Worm (Caenorhabditis elegans): ENCODE measurements around the gene mbk-2.

The mbk-2 gene

DNA sequence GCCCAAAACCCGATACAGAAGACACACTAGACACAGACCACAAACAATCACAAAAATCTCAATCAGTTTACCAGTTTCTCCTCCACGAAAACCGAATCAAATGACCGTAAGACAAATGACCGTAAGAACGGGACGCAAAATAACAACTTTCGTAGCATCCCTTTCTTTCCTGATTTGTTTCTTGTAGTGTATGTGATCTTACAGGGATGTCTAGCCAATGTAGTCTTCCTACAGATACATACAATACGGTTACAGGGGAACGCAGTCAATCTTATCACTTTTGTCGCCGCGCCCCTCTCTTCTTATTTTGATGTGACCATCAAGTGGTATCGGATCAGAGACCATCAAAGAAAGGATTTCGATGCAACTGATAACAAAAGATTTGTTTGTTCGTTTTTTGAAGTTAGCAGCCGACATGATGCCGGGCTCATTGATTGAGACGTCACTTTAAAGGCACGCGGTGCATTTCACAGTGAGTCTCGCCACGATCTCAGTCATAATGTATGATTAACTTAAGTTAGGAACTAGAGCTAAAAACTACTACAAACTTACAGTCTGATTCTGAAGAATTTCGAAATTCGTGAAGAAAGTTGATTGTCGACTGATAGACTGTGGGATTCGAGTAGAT is 66.8 kb downstream of the mbk-2 start:
- TF ChIP-seq nhr-76 (tag; optimal IDR thresholded peaks at IDR 0.05): no peak
- TF ChIP-seq sem-2 (GFP tag; optimal IDR thresholded peaks at IDR 0.05): no peak
- no peak for TF ChIP-seq M03D4.4 (tag; optimal IDR thresholded peaks at IDR 0.05)
- TF ChIP-seq lin-32 (GFP tag; optimal IDR thresholded peaks at IDR 0.05): no peak
- no peak for TF ChIP-seq ham-2 (GFP tag; optimal IDR thresholded peaks at IDR 0.05)
- TF ChIP-seq hlh-1 (tag; optimal IDR thresholded peaks at IDR 0.05): no peak
- TF ChIP-seq bed-3 (GFP tag; optimal IDR thresholded peaks at IDR 0.05): no peak
- TF ChIP-seq elt-1 (tag; optimal IDR thresholded peaks at IDR 0.05; ENCODE audit: borderline replicate concordance, insufficient read depth): no peak
- no peak for TF ChIP-seq snpc-4 (tag; optimal IDR thresholded peaks at IDR 0.05)
- TF ChIP-seq nhr-237 (tag; optimal IDR thresholded peaks at IDR 0.05): no peak
- no peak for TF ChIP-seq tbx-8 (GFP tag; optimal IDR thresholded peaks at IDR 0.05)
- no peak for TF ChIP-seq sptf-1 (tag; optimal IDR thresholded peaks at IDR 0.05)
- no peak for TF ChIP-seq unc-62 (GFP tag; optimal IDR thresholded peaks at IDR 0.05)
- TF ChIP-seq nhr-2 (tag; optimal IDR thresholded peaks at IDR 0.05): no peak
- no peak for TF ChIP-seq mls-2 (tag; optimal IDR thresholded peaks at IDR 0.05)
- TF ChIP-seq unc-120 (tag; optimal IDR thresholded peaks at IDR 0.05; ENCODE audit: poor library complexity, severe bottlenecking): no peak
- TF ChIP-seq unc-39 (tag; optimal IDR thresholded peaks at IDR 0.05): no peak
- no peak for TF ChIP-seq flh-1 (GFP tag; optimal IDR thresholded peaks at IDR 0.05)

DNA sequence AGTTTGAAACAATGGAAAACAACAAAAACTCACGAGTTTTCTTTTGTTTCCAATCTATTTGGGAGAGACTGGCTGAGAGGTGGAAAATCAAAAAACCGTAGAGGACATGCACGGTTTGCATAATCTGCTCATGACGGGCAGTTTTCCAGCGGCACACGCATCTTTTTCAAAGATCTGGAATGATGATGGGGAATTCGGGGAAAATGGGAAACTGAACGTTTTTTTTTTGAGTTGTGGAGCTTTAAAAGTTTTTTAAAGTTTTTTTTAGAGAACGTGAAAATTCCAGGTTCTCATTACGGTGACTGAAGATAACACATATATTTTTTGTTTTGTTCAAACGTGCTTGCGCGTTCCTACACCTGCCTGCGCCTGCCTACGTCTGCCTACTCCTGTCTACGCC is 67.7 kb downstream of the mbk-2 start, which contains the start of gene C39E9.7:
TSS of gene C39E9.7 (minus strand) at position 101 of the 400 bp plus-strand sequence.
- TF ChIP-seq nhr-76 (tag; optimal IDR thresholded peaks at IDR 0.05): no peak
- TF ChIP-seq ceh-43 (GFP tag; optimal IDR thresholded peaks at IDR 0.05): no peak

DNA sequence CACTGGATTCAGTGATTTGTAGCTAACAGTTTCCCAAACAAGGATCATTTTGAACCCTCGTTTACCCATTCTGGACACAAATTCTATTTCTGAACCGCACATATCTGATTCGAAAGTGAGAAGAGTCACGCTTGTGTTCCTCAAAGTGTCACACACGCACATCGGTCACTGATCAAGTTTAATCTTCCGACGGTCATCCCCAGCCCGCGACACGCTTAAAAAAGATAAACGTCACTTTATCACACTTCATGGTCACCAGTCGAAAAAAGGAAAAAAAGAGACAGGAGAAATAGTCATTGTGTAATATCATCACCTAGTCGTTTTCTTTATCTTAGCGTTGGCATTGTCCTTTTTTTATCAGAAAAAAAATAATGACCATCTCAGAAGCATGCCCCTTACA is 68.7 kb downstream of the mbk-2 start:
- TF ChIP-seq sem-2 (GFP tag; optimal IDR thresholded peaks at IDR 0.05): no peak
- TF ChIP-seq flh-1 (GFP tag; optimal IDR thresholded peaks at IDR 0.05): no peak
- TF ChIP-seq lin-32 (GFP tag; optimal IDR thresholded peaks at IDR 0.05): no peak
- TF ChIP-seq nhr-237 (tag; optimal IDR thresholded peaks at IDR 0.05): no peak
- TF ChIP-seq M03D4.4 (tag; optimal IDR thresholded peaks at IDR 0.05): no peak
- no peak for TF ChIP-seq nhr-12 (tag; optimal IDR thresholded peaks at IDR 0.05)
- TF ChIP-seq tbx-8 (GFP tag; optimal IDR thresholded peaks at IDR 0.05): no peak
- TF ChIP-seq elt-3 (tag; optimal IDR thresholded peaks at IDR 0.05): no peak
- no peak for TF ChIP-seq sptf-1 (tag; optimal IDR thresholded peaks at IDR 0.05)
- no peak for TF ChIP-seq nhr-76 (tag; optimal IDR thresholded peaks at IDR 0.05)
- TF ChIP-seq nhr-28 (tag; optimal IDR thresholded peaks at IDR 0.05): no peak
- TF ChIP-seq ces-1 (GFP tag; optimal IDR thresholded peaks at IDR 0.05): no peak

ce11 chrIV:13078342-13078741 is 69.4 kb downstream of the mbk-2 start:
- TF ChIP-seq blmp-1 (tag; optimal IDR thresholded peaks at IDR 0.05) (no peak), M03D4.4 (tag; optimal IDR thresholded peaks at IDR 0.05) (no peak), lin-13 (tag; optimal IDR thresholded peaks at IDR 0.05) (no peak), elt-1 (tag; optimal IDR thresholded peaks at IDR 0.05; ENCODE audit: borderline replicate concordance, insufficient read depth) (no peak), ceh-83 (GFP tag; optimal IDR thresholded peaks at IDR 0.05) (no peak)

DNA sequence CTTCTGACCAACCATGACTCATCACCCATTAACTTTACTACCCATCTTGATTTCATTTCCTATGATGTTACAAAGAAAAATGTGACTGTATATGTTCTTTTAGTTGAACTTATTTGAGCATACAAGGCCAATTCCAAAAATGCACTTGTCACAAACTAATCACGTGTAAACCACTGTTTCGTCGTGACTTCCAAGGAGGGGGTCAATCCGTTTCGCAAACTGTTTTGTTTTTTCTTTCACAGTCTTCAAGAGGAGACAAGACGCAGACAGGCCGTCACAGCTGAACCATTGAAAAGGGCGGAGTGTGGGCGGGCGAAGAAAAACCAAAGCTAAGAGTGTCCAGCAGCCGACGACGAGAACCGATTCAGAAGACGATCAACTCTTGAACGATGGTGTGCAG is 70.2 kb downstream of the mbk-2 start, which contains the start of gene C39E9.8:
TSS of gene C39E9.8 (plus strand) at position 328 of the 400 bp plus-strand sequence.
- TF ChIP-seq lin-13 (tag; optimal IDR thresholded peaks at IDR 0.05) (no peak), drap-1 (GFP tag; optimal IDR thresholded peaks at IDR 0.05) (no peak), ztf-11 (tag; optimal IDR thresholded peaks at IDR 0.05) (no peak), elt-1 (tag; optimal IDR thresholded peaks at IDR 0.05; ENCODE audit: borderline replicate concordance, insufficient read depth) (no peak), sptf-1 (tag; optimal IDR thresholded peaks at IDR 0.05) (no peak), cnd-1 (tag; optimal IDR thresholded peaks at IDR 0.05) (no peak), nhr-28 (tag; optimal IDR thresholded peaks at IDR 0.05) (no peak), bed-3 (GFP tag; optimal IDR thresholded peaks at IDR 0.05) (no peak), zip-8 (tag; optimal IDR thresholded peaks at IDR 0.05) (no peak), snpc-4 (tag; optimal IDR thresholded peaks at IDR 0.05) (no peak), ceh-43 (GFP tag; optimal IDR thresholded peaks at IDR 0.05) (no peak), mab-5 (tag; optimal IDR thresholded peaks at IDR 0.05) (no peak), pha-4 (tag; optimal IDR thresholded peaks at IDR 0.05) (no peak), unc-39 (tag; optimal IDR thresholded peaks at IDR 0.05) (no peak), ham-2 (GFP tag; optimal IDR thresholded peaks at IDR 0.05) (no peak), lin-32 (GFP tag; optimal IDR thresholded peaks at IDR 0.05) (no peak)
